Fruit fly (Drosophila melanogaster): ENCODE results near the gene Polr2G.

DNA sequence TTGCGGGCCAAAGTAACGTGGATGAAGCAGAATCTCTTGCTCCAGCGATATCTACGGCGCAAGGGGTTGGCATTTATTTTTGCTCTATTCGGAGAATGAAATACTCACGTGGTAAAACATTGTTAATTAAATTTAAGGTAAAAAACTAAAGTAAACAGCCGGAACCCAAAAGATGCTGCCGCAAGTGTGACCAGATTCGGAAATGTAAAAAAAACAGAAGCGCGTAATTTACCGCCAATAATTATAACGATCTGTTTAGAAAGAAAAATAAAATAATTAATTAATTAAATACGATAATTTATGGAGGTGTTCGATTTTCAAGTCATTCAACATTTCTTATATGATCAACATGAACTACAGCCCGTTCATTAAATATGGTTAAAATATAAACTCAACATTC, at the start of gene Polr2G:
- TF ChIP-seq usp (GFP tag; optimal IDR thresholded peaks at IDR 0.05) (no peak), psq (GFP tag; optimal IDR thresholded peaks at IDR 0.05) (no peak), Sp1 (GFP tag; optimal IDR thresholded peaks at IDR 0.05) (no peak), CG9705 (GFP tag; optimal IDR thresholded peaks at IDR 0.05) (no peak), GATAd (GFP tag; optimal IDR thresholded peaks at IDR 0.05) (no peak), pan (optimal IDR thresholded peaks at IDR 0.05) (no peak), fru (GFP tag; optimal IDR thresholded peaks at IDR 0.05) (no peak), dmrt93B (GFP tag; optimal IDR thresholded peaks at IDR 0.05) (no peak)
